Worm (Caenorhabditis elegans): ENCODE data around the gene bbs-5.

- TF ChIP-seq him-1 (tag; optimal IDR thresholded peaks at IDR 0.05): no peak
- TF ChIP-seq dao-5 (tag; optimal IDR thresholded peaks at IDR 0.05): no peak
- TF ChIP-seq W03F9.2 (tag; optimal IDR thresholded peaks at IDR 0.05): no peak
Measured at ce11 chrIII:10211889-10212494, 49.6 kb downstream of the bbs-5 start, which contains the start of the genes blos-1 and best-18.

Data from whole organism, L4/young adult.